Worm (Caenorhabditis elegans): ENCODE measurements around the gene hpo-8.

Gene hpo-8

DNA sequence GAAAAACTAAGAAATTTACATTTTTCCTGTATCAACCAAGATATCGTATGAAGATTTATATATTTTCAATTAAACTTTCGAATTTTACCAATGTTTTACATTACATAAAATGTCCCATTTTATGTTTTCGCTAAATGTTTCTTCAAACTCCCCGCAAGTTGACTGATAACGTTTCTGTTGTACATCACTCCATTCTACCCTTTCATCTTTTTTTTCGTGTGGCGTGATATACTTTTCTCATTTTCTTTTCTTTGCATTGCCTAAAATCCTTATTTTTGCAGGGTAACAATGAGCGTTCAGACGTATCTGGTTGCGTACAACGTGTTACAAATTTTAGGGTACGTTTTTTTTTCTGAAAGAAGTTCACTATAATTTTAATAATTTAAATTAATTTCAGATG, at the start of gene hpo-8:
hpo-8 (plus strand) TSS at position 282 of the 400 bp plus-strand sequence.
- TF ChIP-seq pag-3 (tag; optimal IDR thresholded peaks at IDR 0.05; ENCODE audit: borderline replicate concordance) (no peak), madf-2 (tag; optimal IDR thresholded peaks at IDR 0.05) (no peak), K09A11.1 (tag; optimal IDR thresholded peaks at IDR 0.05; ENCODE audit: insufficient read depth) (no peak), ahr-1 (tag; optimal IDR thresholded peaks at IDR 0.05) (no peak), ceh-14 (tag; optimal IDR thresholded peaks at IDR 0.05) (no peak), K02D7.2 (tag; optimal IDR thresholded peaks at IDR 0.05) (no peak), pat-9 (tag; optimal IDR thresholded peaks at IDR 0.05) (no peak)

DNA sequence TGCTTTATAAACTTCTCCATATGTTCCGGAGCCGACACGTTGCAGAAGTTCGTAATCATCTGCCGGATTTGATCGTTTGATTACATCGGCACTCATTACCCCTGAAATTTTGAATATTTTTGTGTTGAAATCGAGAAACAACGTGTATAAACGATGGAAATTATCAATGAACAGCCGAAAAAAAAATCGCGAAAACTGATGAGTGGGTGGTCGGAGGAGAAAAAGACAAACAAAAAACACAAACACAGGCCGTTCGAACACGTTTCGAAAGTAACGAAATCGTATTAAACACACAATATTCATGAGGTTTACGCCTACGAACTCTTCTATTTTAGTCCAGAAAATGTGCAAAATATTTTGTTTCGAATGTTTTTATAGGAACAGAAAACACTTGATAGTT, 46.5 kb upstream of the hpo-8 start, which contains the start of gene gck-2:
gck-2 (minus strand) TSS at position 101 of the 400 bp plus-strand sequence.
- no peak for TF ChIP-seq nhr-11 (tag; optimal IDR thresholded peaks at IDR 0.05)
- TF ChIP-seq ceh-34 (tag; optimal IDR thresholded peaks at IDR 0.05): no peak
- no peak for TF ChIP-seq unc-55 (GFP tag; optimal IDR thresholded peaks at IDR 0.05)
- TF ChIP-seq ceh-18 (tag; optimal IDR thresholded peaks at IDR 0.05): no peak
- TF ChIP-seq lin-11 (tag; optimal IDR thresholded peaks at IDR 0.05): no peak
- no peak for TF ChIP-seq ceh-14 (tag; optimal IDR thresholded peaks at IDR 0.05)
- TF ChIP-seq sdc-2 (tag; optimal IDR thresholded peaks at IDR 0.05): no peak
- no peak for TF ChIP-seq ceh-30 (tag; optimal IDR thresholded peaks at IDR 0.05)
- TF ChIP-seq odd-2 (tag; optimal IDR thresholded peaks at IDR 0.05): no peak
- TF ChIP-seq hlh-13 (GFP tag; optimal IDR thresholded peaks at IDR 0.05): no peak
- TF ChIP-seq zip-5 (tag; optimal IDR thresholded peaks at IDR 0.05): no peak
- TF ChIP-seq ceh-48 (tag; optimal IDR thresholded peaks at IDR 0.05): no peak

DNA sequence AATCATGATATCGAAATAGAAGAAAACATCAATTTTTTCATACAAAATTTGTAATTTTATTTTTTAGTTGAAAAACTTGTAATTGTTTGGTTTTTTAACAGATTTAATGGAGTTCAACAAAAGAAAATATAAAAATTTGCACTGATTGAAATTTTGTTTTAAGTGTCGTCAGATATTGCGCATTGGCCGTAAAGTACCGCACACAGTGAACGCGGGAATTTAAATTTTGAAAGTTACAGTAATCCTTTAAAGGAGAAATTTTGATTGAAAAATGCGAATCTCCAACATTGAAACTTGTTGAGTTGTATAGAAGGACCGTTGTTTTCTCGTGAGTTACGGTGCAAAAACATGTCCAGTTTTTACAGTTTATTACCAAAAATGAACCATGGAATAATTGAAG, 46.1 kb upstream of the hpo-8 start:
- no peak for TF ChIP-seq ahr-1 (tag; optimal IDR thresholded peaks at IDR 0.05)
- no peak for TF ChIP-seq ceh-34 (tag; optimal IDR thresholded peaks at IDR 0.05)
- no peak for TF ChIP-seq hlh-6 (tag; optimal IDR thresholded peaks at IDR 0.05)
- no peak for TF ChIP-seq nfya-1 (tag; optimal IDR thresholded peaks at IDR 0.05)
- no peak for TF ChIP-seq che-1 (tag; optimal IDR thresholded peaks at IDR 0.05)
- no peak for TF ChIP-seq K02D7.2 (tag; optimal IDR thresholded peaks at IDR 0.05)
- TF ChIP-seq nhr-232 (tag; optimal IDR thresholded peaks at IDR 0.05): no peak
- no peak for TF ChIP-seq unc-3 (GFP tag; conservative IDR thresholded peaks at IDR 0.05)
- TF ChIP-seq unc-3 (tag; optimal IDR thresholded peaks at IDR 0.05): no peak
- no peak for TF ChIP-seq unc-55 (GFP tag; optimal IDR thresholded peaks at IDR 0.05)
- no peak for TF ChIP-seq pax-1 (tag; optimal IDR thresholded peaks at IDR 0.05)
- no peak for TF ChIP-seq T23F11.4 (GFP tag; optimal IDR thresholded peaks at IDR 0.05)
- TF ChIP-seq lim-6 (tag; optimal IDR thresholded peaks at IDR 0.05): no peak

DNA sequence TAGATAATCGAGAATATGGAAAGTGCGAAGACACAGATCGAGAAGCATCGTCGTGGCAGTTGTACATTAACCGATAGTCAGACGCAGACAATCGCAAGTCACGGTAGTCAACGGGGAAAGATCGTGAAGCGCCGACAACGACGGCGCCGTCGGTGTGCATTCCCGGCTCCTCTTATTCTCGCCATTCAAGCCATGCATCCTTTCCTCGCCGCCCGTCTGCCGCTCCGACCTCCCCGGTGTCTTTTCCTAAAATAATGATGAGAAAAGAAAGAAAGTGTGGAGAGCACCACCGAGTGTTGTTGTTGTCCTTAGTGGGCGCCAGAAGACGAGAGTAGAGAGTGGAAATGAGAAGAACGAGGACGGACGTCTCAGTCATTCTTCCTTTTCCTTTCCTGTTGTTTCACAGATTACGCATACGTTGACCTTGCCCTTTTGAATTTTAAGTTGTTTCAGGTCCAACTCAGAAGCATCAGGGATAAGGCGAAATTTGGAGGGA, 45.3 kb upstream of the hpo-8 start, which contains the start of gene ZC404.1:
ZC404.1 (plus strand) TSS at position 446 of the 496 bp plus-strand sequence.
- peak; percentile 8 for TF ChIP-seq ceh-31 (tag; optimal IDR thresholded peaks at IDR 0.05)
- no peak for TF ChIP-seq ceh-9 (tag; optimal IDR thresholded peaks at IDR 0.05)
- TF ChIP-seq ceh-34 (tag; optimal IDR thresholded peaks at IDR 0.05): no peak
- no peak for TF ChIP-seq ama-1 (optimal IDR thresholded peaks at IDR 0.05)
- no peak for TF ChIP-seq ceh-30 (tag; optimal IDR thresholded peaks at IDR 0.05)
- TF ChIP-seq fax-1 (tag; optimal IDR thresholded peaks at IDR 0.05): no peak

DNA sequence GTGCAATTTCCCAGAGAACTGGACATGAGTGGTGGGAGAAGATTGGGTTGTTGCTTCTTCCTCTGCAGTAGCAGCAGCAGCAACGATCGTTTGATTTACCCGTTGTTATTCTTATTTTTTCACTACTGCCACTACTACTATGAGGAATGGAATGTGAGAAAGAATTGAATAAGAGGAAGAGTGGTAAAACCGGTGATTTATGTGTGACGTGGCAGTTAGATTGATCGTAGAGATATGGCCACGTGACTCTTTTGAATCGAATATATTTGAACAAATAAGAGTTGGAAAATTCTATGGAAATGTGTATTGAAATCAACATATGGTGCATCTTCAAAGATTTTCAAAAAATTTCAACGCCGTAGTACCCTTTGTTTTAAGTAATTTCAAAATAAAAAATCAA, 42.8 kb upstream of the hpo-8 start:
- TF ChIP-seq ceh-18 (tag; optimal IDR thresholded peaks at IDR 0.05) (no peak), rnt-1 (tag; optimal IDR thresholded peaks at IDR 0.05) (no peak), npax-4 (tag; optimal IDR thresholded peaks at IDR 0.05) (no peak), tbx-7 (tag; optimal IDR thresholded peaks at IDR 0.05) (no peak)

DNA sequence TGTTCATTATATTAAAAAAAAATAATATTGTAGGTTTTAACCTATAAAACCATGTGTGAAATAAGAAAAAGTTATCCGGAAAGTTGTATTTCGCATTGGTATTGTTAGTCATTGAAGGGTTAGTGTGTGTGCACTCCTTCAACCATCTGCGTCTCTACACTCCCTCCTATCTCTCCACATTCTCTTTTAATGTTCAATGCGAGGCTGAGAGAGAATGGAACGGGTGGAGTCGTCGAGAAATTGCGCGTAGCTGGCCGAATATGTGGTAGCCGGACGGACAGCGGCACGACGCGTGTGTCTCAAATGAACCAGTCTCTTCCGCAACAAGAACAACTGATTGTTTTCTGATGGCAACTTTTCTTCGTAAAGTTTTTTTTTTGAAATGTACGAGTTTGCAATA, 42.2 kb upstream of the hpo-8 start:
- TF ChIP-seq C38D4.7 (GFP tag; optimal IDR thresholded peaks at IDR 0.05): no peak
- TF ChIP-seq ceh-24 (tag; optimal IDR thresholded peaks at IDR 0.05): no peak
- TF ChIP-seq ceh-19 (GFP tag; optimal IDR thresholded peaks at IDR 0.05): peak; percentile 12
- no peak for TF ChIP-seq K09A11.1 (tag; optimal IDR thresholded peaks at IDR 0.05; ENCODE audit: insufficient read depth)
- peak; percentile 28 for TF ChIP-seq pha-2 (tag; optimal IDR thresholded peaks at IDR 0.05)
- peak; percentile 22 for TF ChIP-seq nfya-1 (tag; optimal IDR thresholded peaks at IDR 0.05)
- TF ChIP-seq ceh-31 (tag; optimal IDR thresholded peaks at IDR 0.05): peak; percentile 52

All from whole organism, late embryonic.